Worm (Caenorhabditis elegans): Measurements from ENCODE around the gene R166.2.

R166.2 gene

ce11 chrII:10571967-10572366, 34.5 kb upstream of the R166.2 start, which contains the start of gene C06A1.3:
TSS of gene C06A1.3 (plus strand) at chrII:10572267.
- no peak for TF ChIP-seq scrt-1 (GFP tag; IDR thresholded peaks at IDR 0.05)
- no peak for TF ChIP-seq F13C5.2 (tag; optimal IDR thresholded peaks at IDR 0.05)
- TF ChIP-seq sea-1 (GFP tag; conservative IDR thresholded peaks at IDR 0.05): no peak
- no peak for TF ChIP-seq aly-1 (tag; optimal IDR thresholded peaks at IDR 0.05)
- TF ChIP-seq hnd-1 (tag; optimal IDR thresholded peaks at IDR 0.05): no peak
- TF ChIP-seq pes-1 (GFP tag; IDR thresholded peaks at IDR 0.05): no peak
- TF ChIP-seq ama-1 (optimal IDR thresholded peaks at IDR 0.05): no peak
- TF ChIP-seq B0310.2 (tag; optimal IDR thresholded peaks at IDR 0.05): no peak
- TF ChIP-seq ceh-13 (GFP tag; optimal IDR thresholded peaks at IDR 0.05): no peak
- TF ChIP-seq hmg-4 (GFP tag; optimal IDR thresholded peaks at IDR 0.05): no peak
- no peak for TF ChIP-seq hmbx-1 (tag; optimal IDR thresholded peaks at IDR 0.05)
- no peak for TF ChIP-seq ceh-36 (tag; optimal IDR thresholded peaks at IDR 0.05)
- TF ChIP-seq tra-4 (tag; optimal IDR thresholded peaks at IDR 0.05): no peak
- no peak for TF ChIP-seq flt-1 (GFP tag; IDR thresholded peaks at IDR 0.05)
- no peak for TF ChIP-seq ets-7 (tag; optimal IDR thresholded peaks at IDR 0.05)
- TF ChIP-seq tbx-37 (GFP tag; conservative IDR thresholded peaks at IDR 0.05): no peak
- no peak for TF ChIP-seq tbx-11 (GFP tag; IDR thresholded peaks at IDR 0.05)

ce11 chrII:10570302-10570701, 32.8 kb upstream of the R166.2 start, which contains the start of gene txt-13:
TSS of gene txt-13 (plus strand) at chrII:10570602.
- TF ChIP-seq hnd-1 (tag; optimal IDR thresholded peaks at IDR 0.05) (no peak), pes-1 (GFP tag; IDR thresholded peaks at IDR 0.05) (no peak), aly-1 (tag; optimal IDR thresholded peaks at IDR 0.05) (no peak), tra-4 (tag; optimal IDR thresholded peaks at IDR 0.05) (no peak), ceh-13 (GFP tag; optimal IDR thresholded peaks at IDR 0.05) (no peak), tbx-37 (GFP tag; conservative IDR thresholded peaks at IDR 0.05) (no peak), hmg-4 (GFP tag; optimal IDR thresholded peaks at IDR 0.05) (no peak), F13C5.2 (tag; optimal IDR thresholded peaks at IDR 0.05) (no peak), tbx-11 (GFP tag; IDR thresholded peaks at IDR 0.05) (no peak), ama-1 (optimal IDR thresholded peaks at IDR 0.05) (no peak), ets-7 (tag; optimal IDR thresholded peaks at IDR 0.05) (no peak), ceh-36 (tag; optimal IDR thresholded peaks at IDR 0.05) (no peak), scrt-1 (GFP tag; IDR thresholded peaks at IDR 0.05) (no peak), sea-1 (GFP tag; conservative IDR thresholded peaks at IDR 0.05) (no peak), B0310.2 (tag; optimal IDR thresholded peaks at IDR 0.05) (no peak), hmbx-1 (tag; optimal IDR thresholded peaks at IDR 0.05) (no peak)

- TF ChIP-seq pes-1 (GFP tag; IDR thresholded peaks at IDR 0.05): no peak
- TF ChIP-seq flt-1 (GFP tag; IDR thresholded peaks at IDR 0.05): no peak
- TF ChIP-seq tra-4 (tag; optimal IDR thresholded peaks at IDR 0.05): no peak
- no peak for TF ChIP-seq hnd-1 (tag; optimal IDR thresholded peaks at IDR 0.05)
- no peak for TF ChIP-seq scrt-1 (GFP tag; IDR thresholded peaks at IDR 0.05)
- TF ChIP-seq sea-1 (GFP tag; conservative IDR thresholded peaks at IDR 0.05): no peak
Observed at ce11 chrII:10569498-10569897, 32.0 kb upstream of the R166.2 start.

- TF ChIP-seq aly-1 (tag; optimal IDR thresholded peaks at IDR 0.05): no peak
- TF ChIP-seq tbx-11 (GFP tag; IDR thresholded peaks at IDR 0.05): no peak
- no peak for TF ChIP-seq hmg-4 (GFP tag; optimal IDR thresholded peaks at IDR 0.05)
- TF ChIP-seq sea-1 (GFP tag; conservative IDR thresholded peaks at IDR 0.05): no peak
- TF ChIP-seq flt-1 (GFP tag; IDR thresholded peaks at IDR 0.05): no peak
- TF ChIP-seq tbx-37 (GFP tag; conservative IDR thresholded peaks at IDR 0.05): no peak
Observed at ce11 chrII:10566458-10566857, 29.0 kb upstream of the R166.2 start.

- TF ChIP-seq B0310.2 (tag; optimal IDR thresholded peaks at IDR 0.05) (no peak), ceh-13 (GFP tag; optimal IDR thresholded peaks at IDR 0.05) (no peak), tra-4 (tag; optimal IDR thresholded peaks at IDR 0.05) (no peak), hmg-4 (GFP tag; optimal IDR thresholded peaks at IDR 0.05) (no peak), flt-1 (GFP tag; IDR thresholded peaks at IDR 0.05) (no peak), ets-7 (tag; optimal IDR thresholded peaks at IDR 0.05) (no peak), ama-1 (optimal IDR thresholded peaks at IDR 0.05) (no peak), scrt-1 (GFP tag; IDR thresholded peaks at IDR 0.05) (no peak), F13C5.2 (tag; optimal IDR thresholded peaks at IDR 0.05) (no peak), hmbx-1 (tag; optimal IDR thresholded peaks at IDR 0.05) (no peak), pes-1 (GFP tag; IDR thresholded peaks at IDR 0.05) (no peak), tbx-11 (GFP tag; IDR thresholded peaks at IDR 0.05) (no peak)
Observed at ce11 chrII:10564578-10564977, 27.1 kb upstream of the R166.2 start, which contains the start of the genes C06A1.6 and C06A1.7. TSS of gene C06A1.6 (minus strand) at chrII:10564678. TSS of gene C06A1.7 (plus strand) at chrII:10564891.

ce11 chrII:10563368-10563767, 25.9 kb upstream of the R166.2 start, which contains the start of gene cdc-48.1:
TSS of gene cdc-48.1 (minus strand) at chrII:10563407.
- peak; percentile 74 for TF ChIP-seq B0310.2 (tag; optimal IDR thresholded peaks at IDR 0.05)
- TF ChIP-seq hnd-1 (tag; optimal IDR thresholded peaks at IDR 0.05): peak; percentile 42
- no peak for TF ChIP-seq aly-1 (tag; optimal IDR thresholded peaks at IDR 0.05)
- peak; percentile 81 for TF ChIP-seq flt-1 (GFP tag; IDR thresholded peaks at IDR 0.05)
- peak; percentile 86 for TF ChIP-seq sea-1 (GFP tag; conservative IDR thresholded peaks at IDR 0.05)
- TF ChIP-seq tra-4 (tag; optimal IDR thresholded peaks at IDR 0.05): peak; percentile 60
- peak; percentile 51 for TF ChIP-seq hmbx-1 (tag; optimal IDR thresholded peaks at IDR 0.05)
- TF ChIP-seq ceh-36 (tag; optimal IDR thresholded peaks at IDR 0.05): peak; percentile 54
- peak; percentile 57; the same call in 1 of the 2 replicates for TF ChIP-seq tbx-11 (GFP tag; IDR thresholded peaks at IDR 0.05)
- TF ChIP-seq ceh-13 (GFP tag; optimal IDR thresholded peaks at IDR 0.05): peak; percentile 47
- peak; percentile 82 for TF ChIP-seq pes-1 (GFP tag; IDR thresholded peaks at IDR 0.05)
- peak; percentile 57; the same call in 1 of the 2 replicates for TF ChIP-seq scrt-1 (GFP tag; IDR thresholded peaks at IDR 0.05)
- peak; percentile 99 for TF ChIP-seq F13C5.2 (tag; optimal IDR thresholded peaks at IDR 0.05)
- TF ChIP-seq hmg-4 (GFP tag; optimal IDR thresholded peaks at IDR 0.05): peak; percentile 65
- peak; percentile 45 for TF ChIP-seq ets-7 (tag; optimal IDR thresholded peaks at IDR 0.05)
- TF ChIP-seq tbx-37 (GFP tag; conservative IDR thresholded peaks at IDR 0.05): peak; percentile 75
- TF ChIP-seq ama-1 (optimal IDR thresholded peaks at IDR 0.05): no peak

- no peak for TF ChIP-seq F13C5.2 (tag; optimal IDR thresholded peaks at IDR 0.05)
- TF ChIP-seq hmbx-1 (tag; optimal IDR thresholded peaks at IDR 0.05): no peak
- no peak for TF ChIP-seq sea-1 (GFP tag; conservative IDR thresholded peaks at IDR 0.05)
- no peak for TF ChIP-seq flt-1 (GFP tag; IDR thresholded peaks at IDR 0.05)
- TF ChIP-seq B0310.2 (tag; optimal IDR thresholded peaks at IDR 0.05): no peak
- no peak for TF ChIP-seq hmg-4 (GFP tag; optimal IDR thresholded peaks at IDR 0.05)
Observed at ce11 chrII:10559671-10560184, 22.3 kb upstream of the R166.2 start.

Data from whole organism, early embryonic.